Worm (Caenorhabditis elegans) whole organism, midembryonic: ENCODE measurements around the gene C10A4.9.

Experiments used
- klf-2 ChIP-seq: fragments of 200-800 bp; sonication (Bioruptor generic); conservative IDR thresholded peaks from 2 replicates; pipeline ENCODE4 v1.3.6; 2022; ENCODE audit warnings: missing genetic modification reagents, missing genetic modification characterization, missing compliant biosample characterization
- ztf-29 ChIP-seq: fragments of 200-800 bp; sonication (Bioruptor generic); IDR thresholded peaks from 2 replicates; pipeline ENCODE4 v1.3.6; 2022; ENCODE audit warnings: missing genetic modification reagents, missing genetic modification characterization, missing compliant biosample characterization

DNA sequence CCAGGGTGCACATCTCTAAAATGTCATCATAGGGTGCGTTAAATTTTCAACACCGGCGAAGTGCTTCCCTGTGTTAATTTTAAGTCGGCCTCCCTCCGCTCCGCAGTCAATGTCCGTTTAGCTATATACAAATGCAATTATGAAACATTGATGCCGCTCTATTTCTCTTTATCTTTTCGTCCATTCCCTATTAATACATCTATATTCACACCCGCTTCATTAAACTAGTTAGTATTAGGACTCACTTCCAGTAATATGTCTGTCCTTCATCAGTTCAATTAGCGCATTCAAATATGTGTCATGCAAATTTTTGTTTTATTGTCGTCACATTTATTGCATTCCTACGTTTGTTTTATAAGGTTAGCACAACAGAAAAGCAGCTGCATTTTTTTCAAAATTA, 48.7 kb upstream of the C10A4.9 start:
- TF ChIP-seq ztf-29 (GFP tag; lab: Robert Waterston, UW) (no peak), klf-2 (no peak)
